Worm (Caenorhabditis elegans) whole organism, young adult: ENCODE data around the gene hal-2.
"Not testable (repeated sequence)": the region's sequence is repeated elsewhere in the genome, so short reads cannot be mapped to it uniquely, and the experiment has no call there.

Experiments
- C17E4.6 ChIP-seq: fragments of 200-800 bp; sonication (Bioruptor generic); IDR thresholded peaks from 2 replicates; pipeline ENCODE4 v1.3.6; 2022; ENCODE audit warnings: missing genetic modification reagents, missing genetic modification characterization, missing compliant biosample characterization
- F10E7.11 ChIP-seq: sonication (generic microtip); optimal IDR thresholded peaks from 2 replicates; lab custom pipeline; 2017; ENCODE audit warnings: mild to moderate bottlenecking, missing genetic modification characterization, moderate library complexity, missing compliant biosample characterization
- F33H1.4 ChIP-seq: fragments of 200-800 bp; sonication (Bioruptor generic); IDR thresholded peaks from 2 replicates; pipeline ENCODE4 v1.3.6; 2022; ENCODE audit warnings: missing genetic modification reagents, missing genetic modification characterization, missing compliant biosample characterization
- F57A8.1 ChIP-seq: fragments of 200-800 bp; sonication (Bioruptor generic); optimal IDR thresholded peaks from 2 replicates; lab custom pipeline; 2018; ENCODE audit warnings: mild to moderate bottlenecking, missing genetic modification characterization, moderate library complexity, missing compliant biosample characterization
- F57C9.4 ChIP-seq: sonication (generic microtip); optimal IDR thresholded peaks from 2 replicates; lab custom pipeline; 2017; ENCODE audit warnings: mild to moderate bottlenecking, missing genetic modification characterization, missing compliant biosample characterization
- K11D2.4 ChIP-seq: fragments of 200-800 bp; sonication (Bioruptor generic); IDR thresholded peaks from 2 replicates; pipeline ENCODE4 v1.3.6; 2022; ENCODE audit warnings: missing genetic modification reagents, missing genetic modification characterization, missing compliant biosample characterization
- Y53F4B.3 ChIP-seq: fragments of 200-800 bp; sonication (Bioruptor generic); IDR thresholded peaks from 2 replicates; pipeline ENCODE4 v1.3.6; 2022; ENCODE audit warnings: missing genetic modification reagents, missing genetic modification characterization, missing compliant biosample characterization
- Y56A3A.18 ChIP-seq: fragments of 200-800 bp; sonication (Bioruptor generic); IDR thresholded peaks from 2 replicates; pipeline ENCODE4 v1.3.6; 2022; ENCODE audit warnings: missing genetic modification reagents, missing genetic modification characterization, missing compliant biosample characterization
- Y67H2A.10 ChIP-seq: fragments of 200-800 bp; sonication (Bioruptor generic); conservative IDR thresholded peaks from 2 replicates; pipeline ENCODE4 v1.3.6; 2022; ENCODE audit warnings: missing genetic modification reagents, missing genetic modification characterization, missing compliant biosample characterization
- Y79H2A.3 ChIP-seq: fragments of 200-800 bp; sonication (Bioruptor generic); conservative IDR thresholded peaks from 2 replicates; pipeline ENCODE4 v1.3.6; 2022; ENCODE audit warnings: missing genetic modification reagents, missing genetic modification characterization, missing compliant biosample characterization
- athp-1 ChIP-seq: sonication (generic microtip); optimal IDR thresholded peaks from 2 replicates; lab custom pipeline; 2017; ENCODE audit warnings: mild to moderate bottlenecking, missing genetic modification characterization, missing compliant biosample characterization
- attf-3 ChIP-seq: fragments of 200-800 bp; sonication (Bioruptor generic); conservative IDR thresholded peaks from 2 replicates; pipeline ENCODE4 v1.3.6; 2022; ENCODE audit warnings: missing genetic modification reagents, missing genetic modification characterization, missing compliant biosample characterization
- attf-5 ChIP-seq: fragments of 200-800 bp; sonication (Bioruptor generic); optimal IDR thresholded peaks from 2 replicates; lab custom pipeline; 2018; ENCODE audit warnings: mild to moderate bottlenecking, missing genetic modification characterization, missing compliant biosample characterization
- attf-6 ChIP-seq: fragments of 200-800 bp; sonication (Bioruptor generic); IDR thresholded peaks from 2 replicates; pipeline ENCODE4 v1.3.6; 2022; ENCODE audit warnings: missing genetic modification reagents, missing genetic modification characterization, missing compliant biosample characterization
- cebp-2 ChIP-seq: fragments of 200-800 bp; sonication (Bioruptor generic); IDR thresholded peaks from 2 replicates; pipeline ENCODE4 v1.3.6; 2022; ENCODE audit warnings: missing genetic modification characterization, missing compliant biosample characterization
- chd-7 ChIP-seq: sonication (generic microtip); optimal IDR thresholded peaks from 2 replicates; lab custom pipeline; 2016; ENCODE audit warnings: mild to moderate bottlenecking, missing genetic modification characterization, moderate library complexity, missing compliant biosample characterization
- egl-44 ChIP-seq: fragments of 200-800 bp; sonication (Bioruptor generic); IDR thresholded peaks from 2 replicates; pipeline ENCODE4 v1.3.6; 2022; ENCODE audit warnings: missing genetic modification reagents, missing genetic modification characterization, missing compliant biosample characterization
- fkh-3 ChIP-seq: sonication (generic microtip); optimal IDR thresholded peaks from 2 replicates; lab custom pipeline; 2016; ENCODE audit warnings: mild to moderate bottlenecking, missing genetic modification characterization, missing compliant biosample characterization
- gei-17 ChIP-seq: fragments of 200-800 bp; sonication (Bioruptor generic); optimal IDR thresholded peaks from 2 replicates; lab custom pipeline; 2018; ENCODE audit warnings: mild to moderate bottlenecking, missing genetic modification characterization, missing compliant biosample characterization
- hmg-1.2 ChIP-seq: fragments of 200-800 bp; sonication (Bioruptor generic); IDR thresholded peaks from 2 replicates; pipeline ENCODE4 v1.3.6; 2022; ENCODE audit warnings: missing genetic modification reagents, missing genetic modification characterization, missing compliant biosample characterization
- lin-26 ChIP-seq: fragments of 200-800 bp; sonication (Bioruptor generic); IDR thresholded peaks from 2 replicates; pipeline ENCODE4 v1.3.6; 2022; ENCODE audit warnings: missing genetic modification reagents, missing genetic modification characterization, missing compliant biosample characterization
- lin-35 ChIP-seq, 3 experiments: fragments of 150-350 bp in 2 of 3; sonication (generic microtip) in 1 of 3; optimal IDR thresholded peaks; 2 replicates each; lab custom pipeline; 2014 to 2018; ENCODE audit warnings: missing biosample characterization in 3 of 3, missing genetic modification characterization in 3 of 3, missing genetic modification reagents in 3 of 3
- lin-54 ChIP-seq: fragments of 200-800 bp; sonication (Bioruptor generic); optimal IDR thresholded peaks from 2 replicates; lab custom pipeline; 2018; ENCODE audit warnings: mild to moderate bottlenecking, missing genetic modification characterization, missing compliant biosample characterization
- lsy-27 ChIP-seq: sonication (generic microtip); optimal IDR thresholded peaks from 2 replicates; lab custom pipeline; 2017; ENCODE audit warnings: missing genetic modification characterization, mild to moderate bottlenecking, missing compliant biosample characterization, antibody characterized with exemption, missing genotype, borderline replicate concordance; ENCODE audit not compliant: insufficient read depth
- mes-4 ChIP-seq: sonication (generic microtip); optimal IDR thresholded peaks from 2 replicates; lab custom pipeline; 2016; ENCODE audit warnings: missing genotype, missing genetic modification characterization, missing compliant biosample characterization
- mxl-1 ChIP-seq: sonication (generic microtip); optimal IDR thresholded peaks from 2 replicates; lab custom pipeline; 2016; ENCODE audit warnings: missing genetic modification characterization, missing compliant biosample characterization
- nhr-80 ChIP-seq: sonication (generic microtip); optimal IDR thresholded peaks from 2 replicates; lab custom pipeline; 2016; ENCODE audit warnings: missing genetic modification characterization, missing compliant biosample characterization
- nhr-90 ChIP-seq: sonication (generic microtip); optimal IDR thresholded peaks from 2 replicates; lab custom pipeline; 2016; ENCODE audit warnings: missing genotype, mild to moderate bottlenecking, missing genetic modification characterization, missing compliant biosample characterization
- pha-4 ChIP-seq: fragments of 150-350 bp; sonication (generic microtip); optimal IDR thresholded peaks from 2 replicates; lab custom pipeline; 2014; ENCODE audit warnings: missing biosample characterization, missing genetic modification reagents, missing genetic modification characterization
- repo-1 ChIP-seq: sonication (generic microtip); optimal IDR thresholded peaks from 2 replicates; lab custom pipeline; 2017; ENCODE audit warnings: mild to moderate bottlenecking, missing genetic modification characterization, missing compliant biosample characterization
- sea-2 ChIP-seq: fragments of 200-800 bp; sonication (Bioruptor generic); IDR thresholded peaks from 2 replicates; pipeline ENCODE4 v1.3.6; 2022; ENCODE audit warnings: missing genetic modification characterization, missing compliant biosample characterization
- snpc-1.3 ChIP-seq: sonication (generic microtip); optimal IDR thresholded peaks from 2 replicates; lab custom pipeline; 2017; ENCODE audit warnings: missing genetic modification characterization, mild to moderate bottlenecking, missing compliant biosample characterization, antibody characterized with exemption, moderate library complexity, missing genotype, missing genetic modification reagents; ENCODE audit not compliant: insufficient read depth
- snpc-3.4 ChIP-seq: sonication (generic microtip); optimal IDR thresholded peaks from 2 replicates; lab custom pipeline; 2017; ENCODE audit warnings: missing genetic modification characterization, mild to moderate bottlenecking, missing compliant biosample characterization, antibody characterized with exemption, moderate library complexity, missing genotype, missing genetic modification reagents
- sptf-2 ChIP-seq: fragments of 200-800 bp; sonication (Bioruptor generic); optimal IDR thresholded peaks from 2 replicates; lab custom pipeline; 2018; ENCODE audit warnings: mild to moderate bottlenecking, missing genetic modification characterization, missing compliant biosample characterization
- tbp1 ChIP-seq: fragments of 200-800 bp; sonication (Bioruptor generic); optimal IDR thresholded peaks from 2 replicates; lab custom pipeline; 2018; ENCODE audit warnings: mild to moderate bottlenecking, missing genetic modification characterization, missing compliant biosample characterization
- tlf-1 ChIP-seq: fragments of 200-800 bp; sonication (Bioruptor generic); optimal IDR thresholded peaks from 2 replicates; lab custom pipeline; 2018; ENCODE audit warnings: mild to moderate bottlenecking, missing genetic modification characterization, missing compliant biosample characterization
- unc-62 ChIP-seq: fragments of 150-350 bp; optimal IDR thresholded peaks from 2 replicates; lab custom pipeline; 2014; ENCODE audit warnings: missing biosample characterization, missing genetic modification reagents, missing genetic modification characterization
- ztf-25 ChIP-seq: fragments of 200-800 bp; sonication (Bioruptor generic); IDR thresholded peaks from 2 replicates; pipeline ENCODE4 v1.3.6; 2022; ENCODE audit warnings: missing genetic modification reagents, missing genetic modification characterization, missing compliant biosample characterization
- ztf-28 ChIP-seq: fragments of 200-800 bp; sonication (Bioruptor generic); IDR thresholded peaks from 2 replicates; pipeline ENCODE4 v1.3.6; 2022; ENCODE audit warnings: missing genetic modification reagents, missing genetic modification characterization, missing compliant biosample characterization

The hal-2 gene

DNA sequence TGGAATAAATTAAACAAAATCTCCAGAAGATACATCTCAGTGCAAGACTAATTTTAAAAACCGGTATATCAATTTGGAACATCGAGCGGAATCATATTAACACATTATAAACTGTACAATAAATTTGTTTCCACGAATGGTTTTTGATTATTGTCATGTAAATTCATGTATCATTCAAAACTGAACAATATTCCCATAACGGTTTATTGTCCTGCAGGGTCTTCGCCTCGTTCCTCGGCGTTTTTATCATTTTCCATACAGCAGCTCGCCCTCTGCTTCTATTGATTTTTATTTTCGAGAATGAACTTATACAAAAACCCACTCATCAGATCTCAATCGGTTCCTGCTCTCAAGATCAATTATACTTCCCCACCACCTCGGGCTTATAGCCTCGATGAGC, 29.7 kb downstream of the hal-2 start, which contains the start of gene T16G12.8 (continued):
- no peak for TF ChIP-seq attf-5 (GFP tag; lab: Kevin White, UChicago)

DNA sequence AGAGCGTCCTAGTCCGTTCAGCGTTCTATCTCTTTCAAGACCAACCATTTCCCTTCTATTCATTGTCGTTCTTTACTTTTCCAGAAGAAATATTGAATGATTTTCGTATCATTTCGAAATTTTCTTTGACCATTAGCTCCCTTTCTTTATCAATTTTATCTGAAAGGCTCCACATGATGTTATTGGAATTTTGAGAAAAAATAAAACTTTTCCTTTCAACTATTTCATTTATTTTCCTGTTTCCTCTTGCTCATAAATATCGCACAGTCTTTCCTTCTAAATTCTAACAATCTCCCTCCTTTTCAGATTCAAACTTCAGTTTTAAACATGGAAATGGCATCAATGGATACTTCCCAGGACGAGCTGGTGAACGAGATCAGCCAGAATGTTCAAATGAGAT, 31.2 kb downstream of the hal-2 start, which contains the start of gene T16G12.4:
Gene T16G12.4, plus strand, starts transcription at position 301 of the 400 bp plus-strand sequence.
- TF ChIP-seq athp-1 (tag; lab: Kevin White, UChicago) (no peak), unc-62 (GFP tag; lab: Kevin White, UChicago) (no peak), ztf-28 (GFP tag; lab: Robert Waterston, UW) (no peak), lin-54 (GFP tag; lab: Kevin White, UChicago) (no peak), repo-1 (tag; lab: Kevin White, UChicago) (no peak), C17E4.6 (no peak), mxl-1 (tag; lab: Kevin White, UChicago) (no peak), Y67H2A.10 (GFP tag; lab: Robert Waterston, UW) (no peak), tlf-1 (GFP tag; lab: Kevin White, UChicago) (no peak), fkh-3 (tag; lab: Kevin White, UChicago) (no peak), sptf-2 (GFP tag; lab: Kevin White, UChicago) (no peak), mes-4 (tag; lab: Kevin White, UChicago) (no peak), lsy-27 (tag; lab: Kevin White, UChicago) (no peak), lin-26 (GFP tag; lab: Robert Waterston, UW) (no peak), ztf-25 (GFP tag; lab: Robert Waterston, UW) (no peak)
- TF ChIP-seq, all 124 proteins: peak for 0

DNA sequence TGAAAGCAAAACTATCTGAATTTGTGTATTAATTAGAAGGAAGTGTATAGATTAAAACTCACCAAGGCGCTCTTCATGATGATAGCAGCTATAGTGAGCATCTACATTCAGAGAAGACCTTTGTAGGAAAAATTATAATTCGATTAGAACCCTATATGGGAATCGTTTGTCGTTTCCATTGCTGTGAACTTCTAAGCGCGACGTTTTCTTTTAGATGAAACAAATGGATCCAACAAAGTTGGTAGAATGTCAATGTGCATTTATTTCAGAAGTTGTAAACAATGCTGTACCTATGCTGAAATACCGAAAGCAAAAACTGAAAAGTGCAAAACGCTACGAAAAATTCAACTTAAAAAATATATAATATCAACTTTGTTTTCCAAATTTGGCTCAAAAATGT, 32.7 kb downstream of the hal-2 start, which contains the start of gene T16G12.10:
Gene T16G12.10, minus strand, starts transcription at position 101 of the 400 bp plus-strand sequence.
- TF ChIP-seq sea-2 (GFP tag; lab: Robert Waterston, UW) (no peak), Y53F4B.3 (no peak), snpc-1.3 (tag; lab: Kevin White, UChicago) (no peak), Y56A3A.18 (no peak), nhr-90 (tag; lab: Kevin White, UChicago) (no peak), lin-35 (GFP tag; optimal IDR thresholded peaks at IDR 0.05; lab: Kevin White, UChicago) (no peak)

DNA sequence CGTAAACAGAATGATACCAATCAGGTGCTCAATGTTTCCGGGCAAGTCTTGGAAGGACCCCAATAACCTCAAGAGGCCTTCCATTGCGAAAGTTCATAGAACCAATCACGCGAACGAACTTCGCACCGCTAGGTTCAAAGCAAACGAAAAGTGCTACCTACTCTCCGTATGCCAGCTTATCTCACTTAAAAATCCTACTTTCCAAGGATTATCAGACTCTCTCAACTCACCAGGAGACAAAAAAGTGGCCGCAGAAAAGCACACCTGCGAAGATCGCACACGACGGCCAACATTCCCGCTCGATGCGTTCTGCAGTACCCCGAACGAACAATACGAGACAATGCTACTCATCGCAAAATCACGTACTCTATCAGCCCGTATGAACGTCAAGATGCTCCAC, 35.4 kb downstream of the hal-2 start, which contains the start of gene T16G12.12:
Gene T16G12.12, plus strand, starts transcription at position 301 of the 400 bp plus-strand sequence.
- TF ChIP-seq F33H1.4: peak; percentile 12; the same call in 1 of the 2 replicates

DNA sequence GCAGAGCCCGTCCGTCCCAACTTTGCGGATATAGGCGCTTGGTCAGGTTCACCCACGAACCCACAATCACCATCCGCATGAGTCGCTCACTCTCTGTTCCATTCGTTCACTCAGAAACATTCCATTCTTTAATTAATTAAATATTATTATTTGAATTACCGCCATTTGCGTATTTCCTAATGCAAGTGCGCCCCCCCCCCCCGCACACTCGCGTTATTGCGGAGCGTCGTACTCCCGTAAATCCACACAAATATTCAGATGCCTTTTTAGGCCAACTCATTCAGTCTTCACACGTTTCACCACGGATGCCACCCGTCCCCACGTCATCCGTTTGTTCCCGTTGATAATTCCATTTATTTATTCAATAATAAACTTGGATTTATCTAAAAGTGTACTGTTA, 38.4 kb downstream of the hal-2 start, which contains the start of gene T16G12.3:
Gene T16G12.3, plus strand, starts transcription at position 301 of the 400 bp plus-strand sequence.
- not testable (repeated sequence) for TF ChIP-seq cebp-2 (GFP tag; lab: Robert Waterston, UW); tbp1 (GFP tag; lab: Kevin White, UChicago); attf-3 (GFP tag; lab: Robert Waterston, UW)

DNA sequence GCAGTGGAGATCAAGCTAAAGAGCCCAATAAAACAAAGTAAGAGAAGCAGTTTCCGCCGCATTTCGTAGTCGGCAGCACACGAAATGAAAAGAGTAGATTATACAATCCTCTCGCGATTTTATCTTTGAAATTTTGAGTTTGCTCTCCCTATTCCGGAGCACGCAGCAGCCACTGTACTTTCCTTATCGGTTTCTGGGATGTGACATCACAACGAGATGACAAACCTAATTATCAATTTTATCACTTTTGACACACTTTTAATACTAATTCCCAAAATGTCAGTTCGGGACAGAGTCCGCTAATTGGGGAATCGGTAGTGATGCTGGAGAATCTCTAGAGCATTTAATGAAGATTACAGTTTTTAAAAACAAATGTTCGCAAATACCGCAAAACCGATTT, 39.0 kb downstream of the hal-2 start, which contains the start of gene T16G12.1:
Gene T16G12.1, minus strand, starts transcription at position 176 of the 400 bp plus-strand sequence.
- no peak for TF ChIP-seq sea-2 (GFP tag; lab: Robert Waterston, UW)
- TF ChIP-seq nhr-80 (tag; lab: Kevin White, UChicago): peak; percentile 68

DNA sequence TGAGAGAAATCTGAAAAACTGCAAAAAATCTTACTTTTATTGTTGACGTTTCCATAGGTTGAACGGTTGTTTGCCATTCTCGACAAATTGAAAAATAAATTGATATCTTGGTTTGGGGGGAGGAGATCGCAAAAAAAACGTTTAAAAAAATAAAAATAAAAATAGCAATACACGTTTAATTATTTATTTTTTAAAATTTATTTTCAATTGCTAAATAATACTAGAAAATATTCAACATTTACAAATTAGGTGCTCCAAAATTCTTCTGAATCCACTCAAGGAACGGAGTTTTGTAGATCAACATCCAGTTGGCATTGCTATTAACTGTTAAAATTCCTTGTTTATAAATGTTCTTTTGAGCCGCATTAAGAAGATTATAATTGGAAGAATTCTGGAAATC, 48.7 kb downstream of the hal-2 start, which contains the start of gene T16G12.7:
Gene T16G12.7, minus strand, starts transcription at position 101 of the 400 bp plus-strand sequence.
- TF ChIP-seq snpc-3.4 (tag; lab: Kevin White, UChicago) (no peak), K11D2.4 (GFP tag; lab: Robert Waterston, UW) (no peak), Y79H2A.3 (GFP tag; lab: Robert Waterston, UW) (no peak), F10E7.11 (no peak), F57A8.1 (no peak), F57C9.4 (tag; lab: Kevin White, UChicago) (no peak), hmg-1.2 (no peak), chd-7 (tag; lab: Kevin White, UChicago) (no peak), pha-4 (tag; lab: Kevin White, UChicago) (no peak), egl-44 (no peak), attf-6 (GFP tag; lab: Robert Waterston, UW) (no peak), gei-17 (GFP tag; lab: Kevin White, UChicago) (no peak)
